Fruit fly (Drosophila melanogaster): Measurements from ENCODE around the gene Rox8.
A peak's percentile ranks its signal among the peaks of the same experiment; 100 is the strongest.

The Rox8 gene

dm6 chr3R:24047226-24047976 lies 664 bp downstream of the Rox8 start, which contains the start of gene CG5986 (continued):
- TF ChIP-seq B-H1 (GFP tag; IDR thresholded peaks at IDR 0.05) (no peak), Lpt (GFP tag; optimal IDR thresholded peaks at IDR 0.05) (no peak), CG13775 (GFP tag; optimal IDR thresholded peaks at IDR 0.05) (no peak), CG3847 (GFP tag; IDR thresholded peaks at IDR 0.05) (no peak), chn (GFP tag; optimal IDR thresholded peaks at IDR 0.05) (no peak), ind (GFP tag; optimal IDR thresholded peaks at IDR 0.05) (no peak), Nf-YB (GFP tag; optimal IDR thresholded peaks at IDR 0.05) (peak; percentile 11), pzg (GFP tag; optimal IDR thresholded peaks at IDR 0.05) (peak; percentile 1), NC2α (GFP tag; optimal IDR thresholded peaks at IDR 0.05) (no peak), CG1233 (GFP tag; optimal IDR thresholded peaks at IDR 0.05) (no peak), Ada2b (GFP tag; IDR thresholded peaks at IDR 0.05) (no peak), da (GFP tag; optimal IDR thresholded peaks at IDR 0.05) (no peak), H15 (GFP tag; IDR thresholded peaks at IDR 0.05) (no peak), pros (GFP tag; optimal IDR thresholded peaks at IDR 0.05) (peak; percentile 86), CG10366 (GFP tag; IDR thresholded peaks at IDR 0.05) (no peak), bcd (GFP tag; optimal IDR thresholded peaks at IDR 0.05) (no peak), CG17912 (GFP tag; optimal IDR thresholded peaks at IDR 0.05) (no peak), Adf1 (GFP tag; IDR thresholded peaks at IDR 0.05) (peak; percentile 30; the same call in 1 of the 2 replicates), wor (GFP tag; IDR thresholded peaks at IDR 0.05) (no peak), Abd-B (GFP tag; optimal IDR thresholded peaks at IDR 0.05) (no peak), ab (GFP tag; optimal IDR thresholded peaks at IDR 0.05) (no peak), Drgx (GFP tag; IDR thresholded peaks at IDR 0.05) (peak; percentile 72), CG31365 (tag; optimal IDR thresholded peaks at IDR 0.05) (peak; percentile 38), CG9437 (GFP tag; optimal IDR thresholded peaks at IDR 0.05) (no peak), her (GFP tag; optimal IDR thresholded peaks at IDR 0.05) (no peak), Opbp (GFP tag; IDR thresholded peaks at IDR 0.05; ENCODE audit: partially characterized antibody) (no peak), cad (GFP tag; optimal IDR thresholded peaks at IDR 0.05) (no peak), NfI (GFP tag; optimal IDR thresholded peaks at IDR 0.05) (no peak), salm (tag; optimal IDR thresholded peaks at IDR 0.05) (no peak), cg (GFP tag; optimal IDR thresholded peaks at IDR 0.05) (peak; percentile 93), onecut (GFP tag; IDR thresholded peaks at IDR 0.05) (no peak), ro (GFP tag; IDR thresholded peaks at IDR 0.05) (no peak), Med (GFP tag) (peak; percentile 72), Trl (optimal IDR thresholded peaks at IDR 0.05) (peak; percentile 28 to 52), Trl (GFP tag; optimal IDR thresholded peaks at IDR 0.05) (no peak), nerfin-1 (tag; optimal IDR thresholded peaks at IDR 0.05) (no peak), CG30403 (GFP tag; optimal IDR thresholded peaks at IDR 0.05) (no peak), z (GFP tag; IDR thresholded peaks at IDR 0.05) (peak; percentile 13; the same call in 1 of the 3 replicates), CG31441 (GFP tag; IDR thresholded peaks at IDR 0.05) (no peak), CG1832 (GFP tag; optimal IDR thresholded peaks at IDR 0.05) (no peak), CG8290 (GFP tag; optimal IDR thresholded peaks at IDR 0.05) (no peak), CG8290 (tag; optimal IDR thresholded peaks at IDR 0.05) (no peak), tna (GFP tag; IDR thresholded peaks at IDR 0.05; ENCODE audit: partially characterized antibody) (peak; percentile 32; the same call in 1 of the 2 replicates), sug (tag; optimal IDR thresholded peaks at IDR 0.05) (peak; percentile 6), B-H2 (GFP tag; optimal IDR thresholded peaks at IDR 0.05) (no peak), grau (tag; optimal IDR thresholded peaks at IDR 0.05) (no peak), Elba2 (GFP tag; optimal IDR thresholded peaks at IDR 0.05) (no peak), CG7271 (tag; optimal IDR thresholded peaks at IDR 0.05) (no peak), slp2 (GFP tag; optimal IDR thresholded peaks at IDR 0.05) (no peak), CG30431 (GFP tag; optimal IDR thresholded peaks at IDR 0.05) (no peak), CG7786 (GFP tag; optimal IDR thresholded peaks at IDR 0.05) (no peak), CG10565 (GFP tag; optimal IDR thresholded peaks at IDR 0.05) (no peak)

Measured in whole organism, embryonic.